Fruit fly (Drosophila melanogaster) whole organism, prepupa: ENCODE results near the gene CG14330.

Experiments used
- CG10631 ChIP-seq: fragments of 200-800 bp; sonication (Bioruptor generic); optimal IDR thresholded peaks from 2 replicates; lab custom pipeline; 2016; ENCODE audit warnings: missing biosample characterization, missing genetic modification characterization
- CG10669 ChIP-seq: fragments of 200-800 bp; sonication (Bioruptor generic); optimal IDR thresholded peaks from 3 replicates; lab custom pipeline; 2018; ENCODE audit warnings: missing biosample characterization, mild to moderate bottlenecking, missing genetic modification characterization, moderate library complexity
- CG11294 ChIP-seq: fragments of 200-800 bp; sonication (Bioruptor generic); IDR thresholded peaks from 2 replicates; pipeline ENCODE4 v1.3.6; 2022; ENCODE audit warnings: missing biosample characterization, missing genetic modification characterization
- CG11762 ChIP-seq: fragments of 200-800 bp; sonication (Bioruptor generic); optimal IDR thresholded peaks from 3 replicates; lab custom pipeline; 2016; ENCODE audit warnings: missing biosample characterization, missing genetic modification characterization; ENCODE audit not compliant: insufficient read depth
- CG15336 ChIP-seq: fragments of 200-800 bp; sonication (Bioruptor generic); IDR thresholded peaks from 2 replicates; pipeline ENCODE4 v1.3.6; 2022; ENCODE audit warnings: missing biosample characterization, missing genetic modification characterization
- CG1621 ChIP-seq: fragments of 200-800 bp; sonication (Bioruptor generic); optimal IDR thresholded peaks from 3 replicates; lab custom pipeline; 2018; ENCODE audit warnings: missing biosample characterization, mild to moderate bottlenecking, missing genetic modification characterization
- CG16779 ChIP-seq: fragments of 200-800 bp; sonication (Bioruptor generic); optimal IDR thresholded peaks from 3 replicates; lab custom pipeline; 2017; ENCODE audit warnings: missing biosample characterization, mild to moderate bottlenecking, missing genetic modification characterization
- CG3032 ChIP-seq: fragments of 200-800 bp; optimal IDR thresholded peaks from 2 replicates; lab custom pipeline; 2019; ENCODE audit warnings: missing biosample characterization, mild to moderate bottlenecking, missing genetic modification characterization, moderate library complexity
- CG31627 ChIP-seq: fragments of 200-800 bp; sonication (Bioruptor generic); optimal IDR thresholded peaks from 3 replicates; lab custom pipeline; 2016; ENCODE audit warnings: missing biosample characterization, missing genetic modification characterization
- CG32006 ChIP-seq: fragments of 200-800 bp; sonication (Bioruptor generic); optimal IDR thresholded peaks from 3 replicates; lab custom pipeline; 2017; ENCODE audit warnings: missing biosample characterization, mild to moderate bottlenecking, missing genetic modification characterization
- CG6163 ChIP-seq: fragments of 200-800 bp; sonication (Bioruptor generic); IDR thresholded peaks from 3 replicates; pipeline ENCODE4 v1.3.6; 2022; ENCODE audit warnings: missing biosample characterization, missing genetic modification characterization
- CG6276 ChIP-seq: fragments of 200-800 bp; sonication (Bioruptor generic); optimal IDR thresholded peaks from 2 replicates; lab custom pipeline; 2017; ENCODE audit warnings: missing biosample characterization, mild to moderate bottlenecking, missing genetic modification characterization
- CG6792 ChIP-seq: fragments of 200-800 bp; sonication (Bioruptor generic); optimal IDR thresholded peaks from 3 replicates; lab custom pipeline; 2016; ENCODE audit warnings: missing biosample characterization, missing genetic modification characterization
- CG6808 ChIP-seq: fragments of 200-800 bp; sonication (Bioruptor generic); optimal IDR thresholded peaks from 3 replicates; lab custom pipeline; 2017; ENCODE audit warnings: missing biosample characterization, missing genetic modification characterization, mild to moderate bottlenecking, moderate library complexity, missing genetic modification reagents
- CG7368 ChIP-seq: fragments of 200-800 bp; sonication (Bioruptor generic); optimal IDR thresholded peaks from 3 replicates; lab custom pipeline; 2016; ENCODE audit warnings: missing biosample characterization, missing genetic modification characterization
- CG8319 ChIP-seq: fragments of 200-800 bp; sonication (Bioruptor generic); optimal IDR thresholded peaks from 3 replicates; lab custom pipeline; 2016; ENCODE audit warnings: missing biosample characterization, missing genetic modification characterization
- CG9139 ChIP-seq: fragments of 200-800 bp; sonication (Bioruptor generic); optimal IDR thresholded peaks from 3 replicates; lab custom pipeline; 2017; ENCODE audit warnings: missing biosample characterization, mild to moderate bottlenecking, missing genetic modification characterization
- Eip75B ChIP-seq: fragments of 200-800 bp; sonication (Bioruptor generic); optimal IDR thresholded peaks from 3 replicates; lab custom pipeline; 2016; ENCODE audit warnings: missing biosample characterization, missing genetic modification characterization
- Eip78C ChIP-seq: fragments of 200-800 bp; sonication (Bioruptor generic); peaks from one replicate; lab custom pipeline; 2016; ENCODE audit warnings: missing biosample characterization, missing genetic modification characterization
- Eip93F ChIP-seq: fragments of 200-800 bp; sonication (Bioruptor generic); optimal IDR thresholded peaks from 2 replicates; lab custom pipeline; 2016; ENCODE audit warnings: missing biosample characterization, mild to moderate bottlenecking, missing genetic modification characterization
- Ets21C ChIP-seq: fragments of 200-800 bp; sonication (Bioruptor generic); optimal IDR thresholded peaks from 3 replicates; lab custom pipeline; 2016; ENCODE audit warnings: missing biosample characterization, missing genetic modification characterization
- Ets96B ChIP-seq: fragments of 200-800 bp; optimal IDR thresholded peaks from 2 replicates; lab custom pipeline; 2019; ENCODE audit warnings: missing biosample characterization, mild to moderate bottlenecking, missing genetic modification characterization, moderate library complexity
- Gug ChIP-seq: fragments of 200-800 bp; sonication (Bioruptor generic); IDR thresholded peaks from 2 replicates; pipeline ENCODE4 v1.3.6; 2022; ENCODE audit warnings: missing biosample characterization, missing genetic modification characterization
- Hr38 ChIP-seq: sonication (Bioruptor generic); optimal IDR thresholded peaks from 2 replicates; lab custom pipeline; 2016; ENCODE audit warnings: missing biosample characterization, missing genetic modification characterization
- Hr39 ChIP-seq: fragments of 200-800 bp; sonication (Bioruptor generic); optimal IDR thresholded peaks from 2 replicates; lab custom pipeline; 2016; ENCODE audit warnings: missing biosample characterization, missing genetic modification characterization
- Hr4 ChIP-seq: fragments of 200-800 bp; sonication (Bioruptor generic); optimal IDR thresholded peaks from 3 replicates; lab custom pipeline; 2016; ENCODE audit warnings: missing biosample characterization, missing genetic modification characterization
- Lpt ChIP-seq: fragments of 200-800 bp; sonication (Bioruptor generic); optimal IDR thresholded peaks from 3 replicates; lab custom pipeline; 2016; ENCODE audit warnings: missing biosample characterization, missing genetic modification characterization
- Met ChIP-seq: fragments of 200-800 bp; sonication (Bioruptor generic); optimal IDR thresholded peaks from 3 replicates; lab custom pipeline; 2016; ENCODE audit warnings: missing biosample characterization, missing genetic modification characterization
- OdsH ChIP-seq: fragments of 200-800 bp; sonication (Bioruptor generic); optimal IDR thresholded peaks from 3 replicates; lab custom pipeline; 2016; ENCODE audit warnings: missing biosample characterization, missing genetic modification characterization
- Sox102F ChIP-seq: fragments of 200-800 bp; sonication (Bioruptor generic); optimal IDR thresholded peaks from 2 replicates; lab custom pipeline; 2016; ENCODE audit warnings: missing biosample characterization, mild to moderate bottlenecking, missing genetic modification characterization
- achi ChIP-seq: fragments of 200-800 bp; sonication (Bioruptor generic); optimal IDR thresholded peaks from 3 replicates; lab custom pipeline; 2016; ENCODE audit warnings: missing biosample characterization, missing genetic modification characterization
- acj6 ChIP-seq: fragments of 200-800 bp; sonication (Bioruptor generic); optimal IDR thresholded peaks from 3 replicates; lab custom pipeline; 2016; ENCODE audit warnings: missing biosample characterization, missing genetic modification characterization
- cyc ChIP-seq: fragments of 200-800 bp; sonication (Bioruptor generic); optimal IDR thresholded peaks from 3 replicates; lab custom pipeline; 2016; ENCODE audit warnings: missing biosample characterization, missing genetic modification characterization
- dac ChIP-seq: fragments of 200-800 bp; sonication (Bioruptor generic); optimal IDR thresholded peaks from 2 replicates; lab custom pipeline; 2017; ENCODE audit warnings: missing biosample characterization, mild to moderate bottlenecking, missing genetic modification characterization
- dsx ChIP-seq: fragments of 200-800 bp; optimal IDR thresholded peaks from 3 replicates; lab custom pipeline; 2019; ENCODE audit warnings: missing biosample characterization, mild to moderate bottlenecking, missing genetic modification characterization, moderate library complexity; ENCODE audit not compliant: poor library complexity, severe bottlenecking
- eg ChIP-seq: fragments of 200-800 bp; sonication (Bioruptor generic); IDR thresholded peaks from 3 replicates; pipeline ENCODE4 v1.3.6; 2022; ENCODE audit warnings: missing biosample characterization, missing genetic modification characterization
- esn ChIP-seq: fragments of 200-800 bp; sonication (Bioruptor generic); optimal IDR thresholded peaks from 2 replicates; lab custom pipeline; 2016; ENCODE audit warnings: missing biosample characterization, mild to moderate bottlenecking, missing genetic modification characterization, moderate library complexity
- fkh ChIP-seq: fragments of 200-800 bp; sonication (Bioruptor generic); optimal IDR thresholded peaks from 3 replicates; lab custom pipeline; 2017; ENCODE audit warnings: missing biosample characterization, mild to moderate bottlenecking, missing genetic modification characterization, moderate library complexity
- lz ChIP-seq: fragments of 200-800 bp; sonication (Bioruptor generic); optimal IDR thresholded peaks from 3 replicates; lab custom pipeline; 2016; ENCODE audit warnings: missing biosample characterization, missing genetic modification characterization
- net ChIP-seq: fragments of 200-800 bp; sonication (Bioruptor generic); optimal IDR thresholded peaks from 3 replicates; lab custom pipeline; 2016; ENCODE audit warnings: missing biosample characterization, missing genetic modification characterization
- pdm3 ChIP-seq: fragments of 200-800 bp; sonication (Bioruptor generic); optimal IDR thresholded peaks from 3 replicates; lab custom pipeline; 2016; ENCODE audit warnings: missing biosample characterization, missing genetic modification characterization
- salr ChIP-seq, 2 experiments: fragments of 200-800 bp; sonication (Bioruptor generic); optimal IDR thresholded peaks; 3 replicates each; lab custom pipeline; 2016 to 2018; ENCODE audit warnings: missing biosample characterization in 2 of 2, missing genetic modification characterization in 2 of 2, mild to moderate bottlenecking in 1 of 2
- spab ChIP-seq: fragments of 200-800 bp; sonication (Bioruptor generic); optimal IDR thresholded peaks from 2 replicates; lab custom pipeline; 2017; ENCODE audit warnings: missing biosample characterization, mild to moderate bottlenecking, missing genetic modification characterization, missing genetic modification reagents
- ss ChIP-seq, 2 experiments: fragments of 200-800 bp; sonication (Bioruptor generic); optimal IDR thresholded peaks; 2 replicates in 1 of 2; 3 replicates in 1 of 2; lab custom pipeline; 2017 to 2018; ENCODE audit warnings: mild to moderate bottlenecking in 2 of 2, missing biosample characterization in 2 of 2, missing genetic modification characterization in 2 of 2, moderate library complexity in 1 of 2
- svp ChIP-seq: fragments of 200-800 bp; sonication (Bioruptor generic); peaks from one replicate; lab custom pipeline; 2016; ENCODE audit warnings: missing biosample characterization, missing genetic modification characterization
- topi ChIP-seq: fragments of 200-800 bp; sonication (Bioruptor generic); optimal IDR thresholded peaks from 3 replicates; lab custom pipeline; 2016; ENCODE audit warnings: missing biosample characterization, missing genetic modification characterization

Gene CG14330

dm6 chr3R:17434330-17434729 lies 22.2 kb downstream of the CG14330 start, which contains the start of gene CG44090:
TSS of gene CG44090 (minus strand) at chr3R:17434430.
- no peak for TF ChIP-seq Ets96B (tag; lab: Kevin White, UChicago)
- no peak for TF ChIP-seq svp (GFP tag; lab: Kevin White, UChicago)
- TF ChIP-seq spab (GFP tag; lab: Kevin White, UChicago), result no peak
- no peak for TF ChIP-seq dsx
- TF ChIP-seq ss (GFP tag; optimal IDR thresholded peaks at IDR 0.05; lab: Kevin White, UChicago), result no peak
- no peak for TF ChIP-seq acj6 (GFP tag; lab: Kevin White, UChicago)
- no peak for TF ChIP-seq Sox102F (GFP tag; lab: Kevin White, UChicago)
- TF ChIP-seq CG1621 (tag; lab: Kevin White, UChicago), result no peak
- TF ChIP-seq, all 60 proteins: peak for 0

dm6 chr3R:17433117-17433516 lies 23.5 kb downstream of the CG14330 start:
- TF ChIP-seq ss (GFP tag; optimal IDR thresholded peaks at IDR 0.05; lab: Kevin White, UChicago) (peak in 1 of 2 experiments; percentile 93), CG15336 (GFP tag; lab: Robert Waterston, UW) (no peak), CG3032 (tag; lab: Kevin White, UChicago) (no peak), OdsH (GFP tag; lab: Kevin White, UChicago) (no peak), Eip93F (GFP tag; lab: Kevin White, UChicago) (no peak), Hr4 (no peak), CG10669 (no peak)

dm6 chr3R:17430481-17430880 lies 26.1 kb downstream of the CG14330 start:
- TF ChIP-seq CG7368 (GFP tag; lab: Kevin White, UChicago) (no peak), CG32006 (GFP tag; lab: Kevin White, UChicago) (peak; percentile 73), eg (GFP tag; lab: Robert Waterston, UW) (peak; percentile 66), CG6808 (GFP tag; lab: Kevin White, UChicago) (no peak), Eip78C (GFP tag; lab: Kevin White, UChicago) (no peak), svp (GFP tag; lab: Kevin White, UChicago) (no peak), CG16779 (tag; lab: Kevin White, UChicago) (no peak), acj6 (GFP tag; lab: Kevin White, UChicago) (no peak), CG6792 (GFP tag; lab: Kevin White, UChicago) (no peak), salr (GFP tag; optimal IDR thresholded peaks at IDR 0.05; lab: Kevin White, UChicago) (no peak), Hr38 (GFP tag; lab: Kevin White, UChicago) (no peak), Eip75B (GFP tag; lab: Kevin White, UChicago) (no peak), CG11762 (GFP tag; lab: Kevin White, UChicago) (no peak), Lpt (GFP tag; lab: Kevin White, UChicago) (peak; percentile 17), achi (GFP tag; lab: Kevin White, UChicago) (peak; percentile 19), CG31627 (GFP tag; lab: Kevin White, UChicago) (no peak), CG15336 (GFP tag; lab: Robert Waterston, UW) (peak; percentile 69), Eip93F (GFP tag; lab: Kevin White, UChicago) (no peak), topi (no peak), ss (GFP tag; optimal IDR thresholded peaks at IDR 0.05; lab: Kevin White, UChicago) (no peak), esn (no peak), OdsH (GFP tag; lab: Kevin White, UChicago) (peak; percentile 37), Ets96B (tag; lab: Kevin White, UChicago) (no peak), Sox102F (GFP tag; lab: Kevin White, UChicago) (no peak), CG11294 (GFP tag; lab: Robert Waterston, UW) (peak; percentile 30; the same call in 1 of the 2 replicates), dac (GFP tag; lab: Kevin White, UChicago) (peak; percentile 35), CG6163 (GFP tag; lab: Robert Waterston, UW) (0 out of 3 replicates have a peak, but pooled peaks have one; percentile 41), CG9139 (GFP tag; lab: Kevin White, UChicago) (no peak), net (GFP tag; lab: Kevin White, UChicago) (peak; percentile 23), Gug (peak; percentile 40; the same call in 1 of the 2 replicates), CG8319 (GFP tag; lab: Kevin White, UChicago) (no peak), CG10631 (GFP tag; lab: Kevin White, UChicago) (no peak), Met (GFP tag; lab: Kevin White, UChicago) (no peak), lz (no peak), CG6276 (GFP tag; lab: Kevin White, UChicago) (peak; percentile 53), Ets21C (GFP tag; lab: Kevin White, UChicago) (no peak), CG10669 (no peak), fkh (GFP tag; lab: Kevin White, UChicago) (no peak), Hr39 (GFP tag; lab: Kevin White, UChicago) (no peak), Hr4 (peak; percentile 75), CG3032 (tag; lab: Kevin White, UChicago) (no peak), cyc (GFP tag; lab: Kevin White, UChicago) (no peak), pdm3 (peak; percentile 42)
